Fruit fly (Drosophila melanogaster) whole organism, prepupa: ENCODE results near the gene CG31810.

Experiments
- CG10631 ChIP-seq: fragments of 200-800 bp; sonication (Bioruptor generic); optimal IDR thresholded peaks from 2 replicates; lab custom pipeline; 2016; ENCODE audit warnings: missing biosample characterization, missing genetic modification characterization
- CG10669 ChIP-seq: fragments of 200-800 bp; sonication (Bioruptor generic); optimal IDR thresholded peaks from 3 replicates; lab custom pipeline; 2018; ENCODE audit warnings: missing biosample characterization, mild to moderate bottlenecking, missing genetic modification characterization, moderate library complexity
- CG11762 ChIP-seq: fragments of 200-800 bp; sonication (Bioruptor generic); optimal IDR thresholded peaks from 3 replicates; lab custom pipeline; 2016; ENCODE audit warnings: missing biosample characterization, missing genetic modification characterization; ENCODE audit not compliant: insufficient read depth
- CG11902 ChIP-seq: fragments of 200-800 bp; sonication (Bioruptor generic); optimal IDR thresholded peaks from 3 replicates; lab custom pipeline; 2016; ENCODE audit warnings: missing biosample characterization, missing genetic modification characterization
- CG15336 ChIP-seq: fragments of 200-800 bp; sonication (Bioruptor generic); IDR thresholded peaks from 2 replicates; pipeline ENCODE4 v1.3.6; 2022; ENCODE audit warnings: missing biosample characterization, missing genetic modification characterization
- CG1621 ChIP-seq: fragments of 200-800 bp; sonication (Bioruptor generic); optimal IDR thresholded peaks from 3 replicates; lab custom pipeline; 2018; ENCODE audit warnings: missing biosample characterization, mild to moderate bottlenecking, missing genetic modification characterization
- CG16779 ChIP-seq: fragments of 200-800 bp; sonication (Bioruptor generic); optimal IDR thresholded peaks from 3 replicates; lab custom pipeline; 2017; ENCODE audit warnings: missing biosample characterization, mild to moderate bottlenecking, missing genetic modification characterization
- CG31627 ChIP-seq: fragments of 200-800 bp; sonication (Bioruptor generic); optimal IDR thresholded peaks from 3 replicates; lab custom pipeline; 2016; ENCODE audit warnings: missing biosample characterization, missing genetic modification characterization
- CG32006 ChIP-seq: fragments of 200-800 bp; sonication (Bioruptor generic); optimal IDR thresholded peaks from 3 replicates; lab custom pipeline; 2017; ENCODE audit warnings: missing biosample characterization, mild to moderate bottlenecking, missing genetic modification characterization
- CG4318 ChIP-seq: fragments of 200-800 bp; sonication (Bioruptor generic); optimal IDR thresholded peaks from 3 replicates; lab custom pipeline; 2017; ENCODE audit warnings: missing biosample characterization, mild to moderate bottlenecking, missing genetic modification characterization
- CG6163 ChIP-seq: fragments of 200-800 bp; sonication (Bioruptor generic); IDR thresholded peaks from 3 replicates; pipeline ENCODE4 v1.3.6; 2022; ENCODE audit warnings: missing biosample characterization, missing genetic modification characterization
- CG6276 ChIP-seq: fragments of 200-800 bp; sonication (Bioruptor generic); optimal IDR thresholded peaks from 2 replicates; lab custom pipeline; 2017; ENCODE audit warnings: missing biosample characterization, mild to moderate bottlenecking, missing genetic modification characterization
- CG6792 ChIP-seq: fragments of 200-800 bp; sonication (Bioruptor generic); optimal IDR thresholded peaks from 3 replicates; lab custom pipeline; 2016; ENCODE audit warnings: missing biosample characterization, missing genetic modification characterization
- CG6808 ChIP-seq: fragments of 200-800 bp; sonication (Bioruptor generic); optimal IDR thresholded peaks from 3 replicates; lab custom pipeline; 2017; ENCODE audit warnings: missing biosample characterization, missing genetic modification characterization, mild to moderate bottlenecking, moderate library complexity, missing genetic modification reagents
- CG6854 ChIP-seq: fragments of 200-800 bp; sonication (Bioruptor generic); optimal IDR thresholded peaks from 2 replicates; lab custom pipeline; 2017; ENCODE audit warnings: missing biosample characterization, mild to moderate bottlenecking, missing genetic modification characterization
- CG8119 ChIP-seq: fragments of 200-800 bp; sonication (Bioruptor generic); IDR thresholded peaks from 3 replicates; pipeline ENCODE4 v1.3.6; 2022; ENCODE audit warnings: missing biosample characterization, missing genetic modification characterization
- CG8319 ChIP-seq: fragments of 200-800 bp; sonication (Bioruptor generic); optimal IDR thresholded peaks from 3 replicates; lab custom pipeline; 2016; ENCODE audit warnings: missing biosample characterization, missing genetic modification characterization
- CG9139 ChIP-seq: fragments of 200-800 bp; sonication (Bioruptor generic); optimal IDR thresholded peaks from 3 replicates; lab custom pipeline; 2017; ENCODE audit warnings: missing biosample characterization, mild to moderate bottlenecking, missing genetic modification characterization
- Eip75B ChIP-seq: fragments of 200-800 bp; sonication (Bioruptor generic); optimal IDR thresholded peaks from 3 replicates; lab custom pipeline; 2016; ENCODE audit warnings: missing biosample characterization, missing genetic modification characterization
- Eip78C ChIP-seq: fragments of 200-800 bp; sonication (Bioruptor generic); peaks from one replicate; lab custom pipeline; 2016; ENCODE audit warnings: missing biosample characterization, missing genetic modification characterization
- Ets96B ChIP-seq: fragments of 200-800 bp; optimal IDR thresholded peaks from 2 replicates; lab custom pipeline; 2019; ENCODE audit warnings: missing biosample characterization, mild to moderate bottlenecking, missing genetic modification characterization, moderate library complexity
- Gug ChIP-seq: fragments of 200-800 bp; sonication (Bioruptor generic); IDR thresholded peaks from 2 replicates; pipeline ENCODE4 v1.3.6; 2022; ENCODE audit warnings: missing biosample characterization, missing genetic modification characterization
- Hr38 ChIP-seq: sonication (Bioruptor generic); optimal IDR thresholded peaks from 2 replicates; lab custom pipeline; 2016; ENCODE audit warnings: missing biosample characterization, missing genetic modification characterization
- Hr39 ChIP-seq: fragments of 200-800 bp; sonication (Bioruptor generic); optimal IDR thresholded peaks from 2 replicates; lab custom pipeline; 2016; ENCODE audit warnings: missing biosample characterization, missing genetic modification characterization
- Hr4 ChIP-seq: fragments of 200-800 bp; sonication (Bioruptor generic); optimal IDR thresholded peaks from 3 replicates; lab custom pipeline; 2016; ENCODE audit warnings: missing biosample characterization, missing genetic modification characterization
- Lpt ChIP-seq: fragments of 200-800 bp; sonication (Bioruptor generic); optimal IDR thresholded peaks from 3 replicates; lab custom pipeline; 2016; ENCODE audit warnings: missing biosample characterization, missing genetic modification characterization
- Met ChIP-seq: fragments of 200-800 bp; sonication (Bioruptor generic); optimal IDR thresholded peaks from 3 replicates; lab custom pipeline; 2016; ENCODE audit warnings: missing biosample characterization, missing genetic modification characterization
- Sox14 ChIP-seq: fragments of 200-800 bp; sonication (Bioruptor generic); optimal IDR thresholded peaks from 3 replicates; lab custom pipeline; 2016; ENCODE audit warnings: missing biosample characterization, missing genetic modification characterization
- Sox15 ChIP-seq: fragments of 200-800 bp; sonication (Bioruptor generic); optimal IDR thresholded peaks from 3 replicates; lab custom pipeline; 2016; ENCODE audit warnings: missing biosample characterization, missing genetic modification characterization
- achi ChIP-seq: fragments of 200-800 bp; sonication (Bioruptor generic); optimal IDR thresholded peaks from 3 replicates; lab custom pipeline; 2016; ENCODE audit warnings: missing biosample characterization, missing genetic modification characterization
- acj6 ChIP-seq: fragments of 200-800 bp; sonication (Bioruptor generic); optimal IDR thresholded peaks from 3 replicates; lab custom pipeline; 2016; ENCODE audit warnings: missing biosample characterization, missing genetic modification characterization
- cyc ChIP-seq: fragments of 200-800 bp; sonication (Bioruptor generic); optimal IDR thresholded peaks from 3 replicates; lab custom pipeline; 2016; ENCODE audit warnings: missing biosample characterization, missing genetic modification characterization
- dsx ChIP-seq: fragments of 200-800 bp; optimal IDR thresholded peaks from 3 replicates; lab custom pipeline; 2019; ENCODE audit warnings: missing biosample characterization, mild to moderate bottlenecking, missing genetic modification characterization, moderate library complexity; ENCODE audit not compliant: poor library complexity, severe bottlenecking
- eg ChIP-seq: fragments of 200-800 bp; sonication (Bioruptor generic); IDR thresholded peaks from 3 replicates; pipeline ENCODE4 v1.3.6; 2022; ENCODE audit warnings: missing biosample characterization, missing genetic modification characterization
- fkh ChIP-seq: fragments of 200-800 bp; sonication (Bioruptor generic); optimal IDR thresholded peaks from 3 replicates; lab custom pipeline; 2017; ENCODE audit warnings: missing biosample characterization, mild to moderate bottlenecking, missing genetic modification characterization, moderate library complexity
- net ChIP-seq: fragments of 200-800 bp; sonication (Bioruptor generic); optimal IDR thresholded peaks from 3 replicates; lab custom pipeline; 2016; ENCODE audit warnings: missing biosample characterization, missing genetic modification characterization
- salr ChIP-seq, 2 experiments: fragments of 200-800 bp; sonication (Bioruptor generic); optimal IDR thresholded peaks; 3 replicates each; lab custom pipeline; 2016 to 2018; ENCODE audit warnings: missing biosample characterization in 2 of 2, missing genetic modification characterization in 2 of 2, mild to moderate bottlenecking in 1 of 2
- ss ChIP-seq, 2 experiments: fragments of 200-800 bp; sonication (Bioruptor generic); optimal IDR thresholded peaks; 2 replicates in 1 of 2; 3 replicates in 1 of 2; lab custom pipeline; 2017 to 2018; ENCODE audit warnings: mild to moderate bottlenecking in 2 of 2, missing biosample characterization in 2 of 2, missing genetic modification characterization in 2 of 2, moderate library complexity in 1 of 2
- svp ChIP-seq: fragments of 200-800 bp; sonication (Bioruptor generic); peaks from one replicate; lab custom pipeline; 2016; ENCODE audit warnings: missing biosample characterization, missing genetic modification characterization
- topi ChIP-seq: fragments of 200-800 bp; sonication (Bioruptor generic); optimal IDR thresholded peaks from 3 replicates; lab custom pipeline; 2016; ENCODE audit warnings: missing biosample characterization, missing genetic modification characterization
- vri ChIP-seq: fragments of 200-800 bp; sonication (Bioruptor generic); optimal IDR thresholded peaks from 3 replicates; lab custom pipeline; 2016; ENCODE audit warnings: missing biosample characterization, mild to moderate bottlenecking, missing genetic modification characterization

The CG31810 gene

dm6 chr2L:16848670-16849069 lies 3.5 kb downstream of the CG31810 start, which contains the start of gene CG13284:
TSS of gene CG13284 (minus strand) at chr2L:16848716.
- TF ChIP-seq CG6854 (GFP tag; lab: Kevin White, UChicago) (no peak), Ets96B (tag; lab: Kevin White, UChicago) (no peak), CG11902 (no peak)
- TF ChIP-seq, all 60 proteins: peak for 0

dm6 chr2L:16847948-16848347 lies 4.2 kb downstream of the CG31810 start:
- no peak for TF ChIP-seq Hr39
- TF ChIP-seq dsx (GFP tag; lab: Kevin White, UChicago): peak; percentile 67
- no peak for TF ChIP-seq CG11762 (GFP tag; lab: Kevin White, UChicago)
- TF ChIP-seq, all 60 proteins: peak for 1

dm6 chr2L:16846742-16847346 lies 5.3 kb downstream of the CG31810 start:
- TF ChIP-seq Lpt (no peak), CG6792 (GFP tag; lab: Kevin White, UChicago) (no peak), CG8319 (GFP tag; lab: Kevin White, UChicago) (no peak), Sox14 (GFP tag; lab: Kevin White, UChicago) (no peak), CG1621 (tag; lab: Kevin White, UChicago) (no peak), CG31627 (GFP tag; lab: Kevin White, UChicago) (no peak), Gug (no peak), topi (GFP tag; lab: Kevin White, UChicago) (no peak), CG15336 (GFP tag; lab: Robert Waterston, UW) (peak; percentile 24; the same call in 1 of the 2 replicates), vri (GFP tag; lab: Kevin White, UChicago) (no peak), eg (GFP tag; lab: Robert Waterston, UW) (no peak; the same call in 2 of the 3 replicates), ss (GFP tag; optimal IDR thresholded peaks at IDR 0.05; lab: Kevin White, UChicago) (peak in 1 of 2 experiments; percentile 15)

dm6 chr2L:16845179-16845578 lies 7.0 kb downstream of the CG31810 start:
- TF ChIP-seq fkh (GFP tag; lab: Kevin White, UChicago) (peak; percentile 13), CG11902 (no peak)

dm6 chr2L:16843336-16843735 lies 8.8 kb downstream of the CG31810 start:
- TF ChIP-seq eg (GFP tag; lab: Robert Waterston, UW): peak; percentile 48; the same call in 1 of the 3 replicates
- peak; percentile 21 for TF ChIP-seq CG32006 (GFP tag; lab: Kevin White, UChicago)
- TF ChIP-seq CG6163 (GFP tag; lab: Robert Waterston, UW): no peak; the same call in 2 of the 3 replicates
- peak; percentile 33; the same call in 1 of the 3 replicates for TF ChIP-seq CG8119
- peak; percentile 48 for TF ChIP-seq CG6276 (GFP tag; lab: Kevin White, UChicago)
- TF ChIP-seq CG4318 (GFP tag; lab: Kevin White, UChicago): no peak
- peak; percentile 68 for TF ChIP-seq Met (GFP tag; lab: Kevin White, UChicago)
- no peak for TF ChIP-seq fkh (GFP tag; lab: Kevin White, UChicago)
- no peak for TF ChIP-seq CG6854 (GFP tag; lab: Kevin White, UChicago)
- no peak for TF ChIP-seq CG8319 (GFP tag; lab: Kevin White, UChicago)
- TF ChIP-seq CG6808: no peak
- TF ChIP-seq Hr4 (GFP tag; lab: Kevin White, UChicago): peak; percentile 24
- no peak for TF ChIP-seq CG11902
- TF ChIP-seq Sox14 (GFP tag; lab: Kevin White, UChicago): peak; percentile 39
- no peak for TF ChIP-seq CG10669
- peak; percentile 70 for TF ChIP-seq svp
- peak; percentile 66 for TF ChIP-seq Hr39
- no peak for TF ChIP-seq CG16779 (tag; lab: Kevin White, UChicago)
- TF ChIP-seq net (GFP tag; lab: Kevin White, UChicago): peak; percentile 41
- TF ChIP-seq Hr38: no peak
- TF ChIP-seq Lpt: no peak
- TF ChIP-seq CG10631 (GFP tag; lab: Kevin White, UChicago): no peak
- TF ChIP-seq Eip75B (GFP tag; lab: Kevin White, UChicago): no peak
- TF ChIP-seq topi (GFP tag; lab: Kevin White, UChicago): peak; percentile 65
- TF ChIP-seq acj6: peak; percentile 21
- TF ChIP-seq Ets96B (tag; lab: Kevin White, UChicago): no peak
- TF ChIP-seq achi (GFP tag; lab: Kevin White, UChicago): peak; percentile 32
- peak; percentile 62 for TF ChIP-seq Eip78C
- no peak for TF ChIP-seq CG1621 (tag; lab: Kevin White, UChicago)
- TF ChIP-seq salr (GFP tag; optimal IDR thresholded peaks at IDR 0.05; lab: Kevin White, UChicago): no peak
- peak; percentile 50; the same call in 1 of the 2 replicates for TF ChIP-seq CG15336 (GFP tag; lab: Robert Waterston, UW)
- TF ChIP-seq CG9139 (GFP tag; lab: Kevin White, UChicago): no peak
- peak; percentile 10 for TF ChIP-seq Sox15 (GFP tag; lab: Kevin White, UChicago)
- peak; percentile 69 for TF ChIP-seq cyc
